Worm (Caenorhabditis elegans): Measurements from ENCODE around the gene ZK355.8.

ce11 chrII:2966350-2966749 is 38.7 kb downstream of the ZK355.8 start:
- TF ChIP-seq hmg-1.2 (GFP tag; IDR thresholded peaks at IDR 0.05) (no peak), egl-18 (GFP tag; IDR thresholded peaks at IDR 0.05) (no peak), unc-62 (GFP tag; optimal IDR thresholded peaks at IDR 0.05) (no peak), B0261.1 (tag; optimal IDR thresholded peaks at IDR 0.05) (no peak), F57C9.4 (tag; optimal IDR thresholded peaks at IDR 0.05) (no peak), lag-1 (GFP tag; IDR thresholded peaks at IDR 0.05) (no peak), ztf-22 (GFP tag; optimal IDR thresholded peaks at IDR 0.05) (no peak), let-526 (GFP tag; IDR thresholded peaks at IDR 0.05) (no peak), nhr-120 (GFP tag; IDR thresholded peaks at IDR 0.05) (no peak)
